Worm (Caenorhabditis elegans): ENCODE results near the gene F54D1.6.

The F54D1.6 gene

ce11 chrIV:11273151-11273550, 14.5 kb upstream of the F54D1.6 start, which contains the start of gene gtl-2:
Gene gtl-2, plus strand, starts transcription at chrIV:11273451.
- TF ChIP-seq dve-1 (tag; optimal IDR thresholded peaks at IDR 0.05) (no peak), pqm-1 (tag; optimal IDR thresholded peaks at IDR 0.05) (no peak), K02D7.2 (tag; optimal IDR thresholded peaks at IDR 0.05) (no peak), hlh-15 (tag; optimal IDR thresholded peaks at IDR 0.05) (no peak), pha-4 (tag; optimal IDR thresholded peaks at IDR 0.05) (no peak), zip-5 (tag; optimal IDR thresholded peaks at IDR 0.05) (no peak), elt-2 (tag; optimal IDR thresholded peaks at IDR 0.05) (no peak), ttx-3 (tag; optimal IDR thresholded peaks at IDR 0.05) (no peak), lim-6 (tag; optimal IDR thresholded peaks at IDR 0.05) (no peak), pros-1 (tag; optimal IDR thresholded peaks at IDR 0.05) (no peak), ets-4 (tag; optimal IDR thresholded peaks at IDR 0.05) (no peak), fax-1 (tag; optimal IDR thresholded peaks at IDR 0.05) (no peak), madf-2 (tag; optimal IDR thresholded peaks at IDR 0.05) (no peak), unc-86 (tag; optimal IDR thresholded peaks at IDR 0.05) (no peak), ceh-24 (tag; optimal IDR thresholded peaks at IDR 0.05) (no peak), unc-3 (GFP tag; conservative IDR thresholded peaks at IDR 0.05) (no peak), unc-3 (tag; optimal IDR thresholded peaks at IDR 0.05) (no peak)

ce11 chrIV:11276026-11276425, 11.6 kb upstream of the F54D1.6 start:
- no peak for TF ChIP-seq sox-2 (GFP tag; IDR thresholded peaks at IDR 0.05)
- no peak for TF ChIP-seq madf-2 (tag; optimal IDR thresholded peaks at IDR 0.05)
- TF ChIP-seq ttx-3 (tag; optimal IDR thresholded peaks at IDR 0.05) = no peak
- no peak for TF ChIP-seq fkh-6 (tag; optimal IDR thresholded peaks at IDR 0.05)
- TF ChIP-seq F13H6.1 (tag; optimal IDR thresholded peaks at IDR 0.05) = no peak
- TF ChIP-seq hlh-13 (GFP tag; optimal IDR thresholded peaks at IDR 0.05) = no peak
- TF ChIP-seq ref-2 (tag; optimal IDR thresholded peaks at IDR 0.05) = no peak
- TF ChIP-seq odd-2 (tag; optimal IDR thresholded peaks at IDR 0.05) = no peak
- no peak for TF ChIP-seq dve-1 (tag; optimal IDR thresholded peaks at IDR 0.05)
- no peak for TF ChIP-seq C38D4.7 (GFP tag; optimal IDR thresholded peaks at IDR 0.05)

- TF ChIP-seq dve-1 (tag; optimal IDR thresholded peaks at IDR 0.05) (peak; percentile 63), elt-2 (tag; optimal IDR thresholded peaks at IDR 0.05) (peak; percentile 77), pha-4 (tag; optimal IDR thresholded peaks at IDR 0.05) (no peak)
These were observed 3.5 kb upstream of the F54D1.6 start for ce11 chrIV:11284102-11284531.

ce11 chrIV:11285239-11285638, 2.4 kb upstream of the F54D1.6 start:
- TF ChIP-seq C08G9.2 (tag; optimal IDR thresholded peaks at IDR 0.05) (no peak), pros-1 (tag; optimal IDR thresholded peaks at IDR 0.05) (no peak), ceh-2 (tag; optimal IDR thresholded peaks at IDR 0.05) (no peak), ttx-3 (tag; optimal IDR thresholded peaks at IDR 0.05) (no peak), ets-4 (tag; optimal IDR thresholded peaks at IDR 0.05) (no peak), ama-1 (optimal IDR thresholded peaks at IDR 0.05) (no peak), hlh-6 (tag; optimal IDR thresholded peaks at IDR 0.05) (no peak), eyg-1 (tag; optimal IDR thresholded peaks at IDR 0.05) (no peak), che-1 (tag; optimal IDR thresholded peaks at IDR 0.05) (no peak), ceh-14 (tag; optimal IDR thresholded peaks at IDR 0.05) (no peak), ceh-22 (tag; optimal IDR thresholded peaks at IDR 0.05) (no peak), sdc-2 (tag; optimal IDR thresholded peaks at IDR 0.05) (no peak), ahr-1 (tag; optimal IDR thresholded peaks at IDR 0.05) (no peak), unc-55 (GFP tag; optimal IDR thresholded peaks at IDR 0.05) (no peak), unc-42 (tag; optimal IDR thresholded peaks at IDR 0.05) (no peak)

- TF ChIP-seq ama-1 (optimal IDR thresholded peaks at IDR 0.05) (no peak), ceh-2 (tag; optimal IDR thresholded peaks at IDR 0.05) (no peak), syd-9 (tag; optimal IDR thresholded peaks at IDR 0.05) (no peak), Y22D7AL.16 (tag; optimal IDR thresholded peaks at IDR 0.05) (no peak), ceh-30 (tag; optimal IDR thresholded peaks at IDR 0.05) (no peak), fkh-6 (tag; optimal IDR thresholded peaks at IDR 0.05) (no peak)
These were observed 1.5 kb upstream of the F54D1.6 start for ce11 chrIV:11286112-11286511.
